Fruit fly (Drosophila melanogaster): ENCODE results near the gene CG10651.

dm6 chr2L:20084785-20085555 lies 49.8 kb downstream of the CG10651 start, which contains the start of gene fok:
- TF ChIP-seq CG9705 (GFP tag; optimal IDR thresholded peaks at IDR 0.05), result peak; percentile 98
- TF ChIP-seq br (GFP tag; optimal IDR thresholded peaks at IDR 0.05), result peak; percentile 99
- peak; percentile 76 for TF ChIP-seq Hr83 (GFP tag; optimal IDR thresholded peaks at IDR 0.05; ENCODE audit: poor library complexity, severe bottlenecking)
- TF ChIP-seq sv (GFP tag; optimal IDR thresholded peaks at IDR 0.05), result peak; percentile 84
- TF ChIP-seq Dfd (GFP tag; optimal IDR thresholded peaks at IDR 0.05), result peak; percentile 67
- no peak for TF ChIP-seq usp (GFP tag; optimal IDR thresholded peaks at IDR 0.05)
- no peak for TF ChIP-seq pan (optimal IDR thresholded peaks at IDR 0.05)
